Fruit fly (Drosophila melanogaster) whole organism, embryonic: Measurements from ENCODE around the gene CG7512.
A peak's percentile ranks its signal among the peaks of the same experiment; 100 is the strongest.

Source experiments
- Atf3 ChIP-seq: fragments of 200-800 bp; sonication (Bioruptor generic); optimal IDR thresholded peaks from 3 replicates; lab custom pipeline; 2016; ENCODE audit warnings: missing biosample characterization, missing genetic modification characterization
- CG10979 ChIP-seq: fragments of 200-800 bp; sonication (Bioruptor generic); optimal IDR thresholded peaks from 2 replicates; lab custom pipeline; 2018; ENCODE audit warnings: missing biosample characterization, mild to moderate bottlenecking, missing genetic modification characterization, moderate library complexity
- CG12104 ChIP-seq: fragments of 200-800 bp; sonication (Bioruptor generic); optimal IDR thresholded peaks from 3 replicates; lab custom pipeline; 2016; ENCODE audit warnings: missing biosample characterization, missing genetic modification characterization
- CG13894 ChIP-seq: fragments of 200-800 bp; sonication (Bioruptor generic); optimal IDR thresholded peaks from 3 replicates; lab custom pipeline; 2018; ENCODE audit warnings: missing biosample characterization, mild to moderate bottlenecking, missing genetic modification characterization, moderate library complexity
- CG14014 ChIP-seq: fragments of 200-800 bp; sonication (Bioruptor generic); IDR thresholded peaks from 2 replicates; pipeline ENCODE4 v1.3.6; 2022; ENCODE audit warnings: missing biosample characterization, missing genetic modification characterization
- CG1792 ChIP-seq: fragments of 200-800 bp; sonication (Bioruptor generic); optimal IDR thresholded peaks from 2 replicates; lab custom pipeline; 2016; ENCODE audit warnings: missing biosample characterization, missing genetic modification characterization
- CG2678 ChIP-seq: fragments of 200-800 bp; sonication (Bioruptor generic); optimal IDR thresholded peaks from 3 replicates; lab custom pipeline; 2019; ENCODE audit warnings: missing biosample characterization, mild to moderate bottlenecking, missing genetic modification characterization, moderate library complexity
- CG30020 ChIP-seq: fragments of 200-800 bp; optimal IDR thresholded peaks from 2 replicates; lab custom pipeline; 2019; ENCODE audit warnings: missing biosample characterization, mild to moderate bottlenecking, missing genetic modification characterization, moderate library complexity
- CG33557 ChIP-seq: fragments of 200-800 bp; sonication (Bioruptor generic); optimal IDR thresholded peaks from 2 replicates; lab custom pipeline; 2019; ENCODE audit warnings: missing biosample characterization, mild to moderate bottlenecking, missing genetic modification characterization, moderate library complexity
- CG8281 ChIP-seq: fragments of 200-800 bp; sonication (Bioruptor generic); optimal IDR thresholded peaks from 2 replicates; lab custom pipeline; 2018; ENCODE audit warnings: missing biosample characterization, mild to moderate bottlenecking, missing genetic modification characterization, moderate library complexity
- CG8765 ChIP-seq: fragments of 200-800 bp; sonication (Bioruptor generic); IDR thresholded peaks from 2 replicates; pipeline ENCODE4 v1.3.6; 2022; ENCODE audit warnings: missing biosample characterization, missing genetic modification characterization
- CG9876 ChIP-seq: fragments of 200-800 bp; sonication (Bioruptor generic); optimal IDR thresholded peaks from 2 replicates; lab custom pipeline; 2016; ENCODE audit warnings: missing biosample characterization, missing genetic modification characterization
- Camta ChIP-seq: fragments of 200-800 bp; sonication (Bioruptor generic); optimal IDR thresholded peaks from 2 replicates; lab custom pipeline; 2016; ENCODE audit warnings: missing biosample characterization, missing genetic modification characterization
- Chrac-16 ChIP-seq: fragments of 200-800 bp; sonication (Bioruptor generic); optimal IDR thresholded peaks from 3 replicates; lab custom pipeline; 2016; ENCODE audit warnings: missing biosample characterization, missing genetic modification characterization
- Dll ChIP-seq: fragments of 200-800 bp; sonication (Bioruptor generic); IDR thresholded peaks from 4 replicates; pipeline ENCODE4 v1.3.6; 2022; ENCODE audit warnings: missing biosample characterization, missing genetic modification characterization; ENCODE audit not compliant: partially characterized antibody
- Dref ChIP-seq: fragments of 200-800 bp; sonication (Bioruptor generic); IDR thresholded peaks from 2 replicates; pipeline ENCODE4 v1.3.6; 2022; ENCODE audit warnings: missing biosample characterization, missing genetic modification characterization
- Gug ChIP-seq: fragments of 200-800 bp; sonication (Bioruptor generic); IDR thresholded peaks from 4 replicates; pipeline ENCODE4 v1.3.6; 2022; ENCODE audit warnings: missing biosample characterization, missing genetic modification characterization
- HLH3B ChIP-seq: fragments of 200-800 bp; sonication (Bioruptor generic); IDR thresholded peaks from 2 replicates; pipeline ENCODE4 v1.3.6; 2022; ENCODE audit warnings: missing biosample characterization, missing genetic modification characterization
- HLH54F ChIP-seq: fragments of 200-800 bp; sonication (Bioruptor generic); optimal IDR thresholded peaks from 3 replicates; lab custom pipeline; 2016; ENCODE audit warnings: missing biosample characterization, missing genetic modification characterization
- HmgZ ChIP-seq: fragments of 200-800 bp; sonication (Bioruptor generic); optimal IDR thresholded peaks from 2 replicates; lab custom pipeline; 2018; ENCODE audit warnings: missing biosample characterization, mild to moderate bottlenecking, missing genetic modification characterization
- Lim3 ChIP-seq: fragments of 200-800 bp; sonication (Bioruptor generic); IDR thresholded peaks from 2 replicates; pipeline ENCODE4 v1.3.6; 2022; ENCODE audit warnings: missing biosample characterization, missing genetic modification characterization
- NC2β ChIP-seq: fragments of 200-800 bp; sonication (Bioruptor generic); optimal IDR thresholded peaks from 2 replicates; lab custom pipeline; 2016; ENCODE audit warnings: missing biosample characterization, missing genetic modification characterization
- Oaz ChIP-seq: fragments of 200-800 bp; sonication (Bioruptor generic); IDR thresholded peaks from 2 replicates; pipeline ENCODE4 v1.3.6; 2022; ENCODE audit warnings: missing biosample characterization, missing genetic modification characterization
- Oli ChIP-seq: fragments of 200-800 bp; sonication (Bioruptor generic); optimal IDR thresholded peaks from 2 replicates; lab custom pipeline; 2018; ENCODE audit warnings: missing biosample characterization, mild to moderate bottlenecking, missing genetic modification characterization, moderate library complexity
- Ptx1 ChIP-seq: fragments of 200-800 bp; sonication (Bioruptor generic); IDR thresholded peaks from 2 replicates; pipeline ENCODE4 v1.3.6; 2022; ENCODE audit warnings: missing biosample characterization, missing genetic modification characterization
- Ravus ChIP-seq: fragments of 200-800 bp; sonication (Bioruptor generic); IDR thresholded peaks from 2 replicates; pipeline ENCODE4 v1.3.6; 2022; ENCODE audit warnings: missing biosample characterization, missing genetic modification characterization
- ab ChIP-seq: fragments of 200-800 bp; sonication (Bioruptor generic); optimal IDR thresholded peaks from 2 replicates; lab custom pipeline; 2016; ENCODE audit warnings: missing biosample characterization, missing genetic modification characterization
- bigmax ChIP-seq: fragments of 200-800 bp; sonication (Bioruptor generic); optimal IDR thresholded peaks from 2 replicates; lab custom pipeline; 2018; ENCODE audit warnings: missing biosample characterization, mild to moderate bottlenecking, missing genetic modification characterization
- br ChIP-seq: fragments of >200 bp; optimal IDR thresholded peaks from 2 replicates; lab custom pipeline; 2017
- btn ChIP-seq: fragments of 200-800 bp; sonication (Bioruptor generic); optimal IDR thresholded peaks from 2 replicates; lab custom pipeline; 2016; ENCODE audit warnings: missing biosample characterization, missing genetic modification characterization
- chm ChIP-seq: fragments of 200-800 bp; sonication (Bioruptor generic); IDR thresholded peaks from 2 replicates; pipeline ENCODE4 v1.3.6; 2022; ENCODE audit warnings: missing biosample characterization, missing genetic modification characterization
- crol ChIP-seq: fragments of 200-800 bp; sonication (Bioruptor generic); IDR thresholded peaks from 2 replicates; pipeline ENCODE4 v1.3.6; 2022; ENCODE audit warnings: missing biosample characterization, missing genetic modification characterization
- dmrt99B ChIP-seq: fragments of 200-800 bp; sonication (Bioruptor generic); optimal IDR thresholded peaks from 2 replicates; lab custom pipeline; 2018; ENCODE audit warnings: missing biosample characterization, mild to moderate bottlenecking, missing genetic modification characterization, moderate library complexity
- dysf ChIP-seq: fragments of 200-800 bp; sonication (Bioruptor generic); IDR thresholded peaks from 3 replicates; pipeline ENCODE4 v1.3.6; 2022; ENCODE audit warnings: missing biosample characterization, missing genetic modification characterization
- eyg ChIP-seq: fragments of 200-800 bp; sonication (Bioruptor generic); optimal IDR thresholded peaks from 3 replicates; lab custom pipeline; 2016; ENCODE audit warnings: missing biosample characterization, missing genetic modification characterization
- gsb-n ChIP-seq: fragments of 200-800 bp; sonication (Bioruptor generic); optimal IDR thresholded peaks from 3 replicates; lab custom pipeline; 2018; ENCODE audit warnings: missing biosample characterization, mild to moderate bottlenecking, missing genetic modification characterization
- h ChIP-seq: fragments of >200 bp; optimal IDR thresholded peaks from 2 replicates; lab custom pipeline; 2017
- hth ChIP-seq: fragments of >200 bp; optimal IDR thresholded peaks from 2 replicates; lab custom pipeline; 2017; ENCODE audit warnings: inconsistent platforms
- ind ChIP-seq: fragments of 200-800 bp; sonication (Bioruptor generic); optimal IDR thresholded peaks from 3 replicates; lab custom pipeline; 2016; ENCODE audit warnings: missing biosample characterization, missing genetic modification characterization
- kni ChIP-seq: fragments of 200-800 bp; sonication (Bioruptor generic); optimal IDR thresholded peaks from 3 replicates; lab custom pipeline; 2017; ENCODE audit warnings: mild to moderate bottlenecking, missing biosample characterization, missing genetic modification reagents, missing genetic modification characterization
- mirr ChIP-seq: fragments of 200-800 bp; sonication (Bioruptor generic); optimal IDR thresholded peaks from 3 replicates; lab custom pipeline; 2018; ENCODE audit warnings: missing biosample characterization, mild to moderate bottlenecking, missing genetic modification characterization
- pan ChIP-seq, 4 experiments: fragments of >200 bp in 3 of 4; fragments of 200-800 bp in 1 of 4; sonication (Bioruptor generic) in 1 of 4; optimal IDR thresholded peaks in 3 of 4; IDR thresholded peaks in 1 of 4; 2 replicates each; pipeline versions ENCODE4 v1.3.6 to Lab custom; 2017 to 2022; ENCODE audit warnings: missing biosample characterization in 2 of 4, missing genetic modification characterization in 2 of 4, mixed read lengths in 1 of 4
- phol ChIP-seq: fragments of 200-800 bp; sonication (Bioruptor generic); optimal IDR thresholded peaks from 3 replicates; lab custom pipeline; 2018; ENCODE audit warnings: missing biosample characterization, mild to moderate bottlenecking, missing genetic modification characterization, moderate library complexity
- psq ChIP-seq: fragments of 200-800 bp; sonication (Bioruptor generic); optimal IDR thresholded peaks from 2 replicates; lab custom pipeline; 2017; ENCODE audit warnings: missing biosample characterization, missing genetic modification characterization
- ranshi ChIP-seq: fragments of 200-800 bp; sonication (Bioruptor generic); IDR thresholded peaks from 2 replicates; pipeline ENCODE4 v1.3.6; 2022; ENCODE audit warnings: missing biosample characterization, missing genetic modification characterization
- ro ChIP-seq: fragments of 200-800 bp; sonication (Bioruptor generic); IDR thresholded peaks from 2 replicates; pipeline ENCODE4 v1.3.6; 2022; ENCODE audit warnings: missing biosample characterization, missing genetic modification characterization
- salm ChIP-seq: fragments of 200-800 bp; sonication (Bioruptor generic); optimal IDR thresholded peaks from 2 replicates; lab custom pipeline; 2018; ENCODE audit warnings: missing biosample characterization, mild to moderate bottlenecking, missing genetic modification characterization
- slp2 ChIP-seq: fragments of 200-800 bp; sonication (Bioruptor generic); optimal IDR thresholded peaks from 2 replicates; lab custom pipeline; 2016; ENCODE audit warnings: missing biosample characterization, missing genetic modification characterization
- stc ChIP-seq: fragments of 200-800 bp; sonication (Bioruptor generic); IDR thresholded peaks from 2 replicates; pipeline ENCODE4 v1.3.6; 2022; ENCODE audit warnings: missing biosample characterization, missing genetic modification characterization
- tap ChIP-seq: fragments of 200-800 bp; optimal IDR thresholded peaks from 3 replicates; lab custom pipeline; 2019; ENCODE audit warnings: missing biosample characterization, mild to moderate bottlenecking, missing genetic modification characterization, moderate library complexity
- ttk ChIP-seq: fragments of 200-800 bp; sonication (Bioruptor generic); IDR thresholded peaks from 2 replicates; pipeline ENCODE4 v2.1.2; 2022; ENCODE audit warnings: missing biosample characterization, missing genetic modification characterization
- vvl ChIP-seq: fragments of 200-800 bp; sonication (Bioruptor generic); IDR thresholded peaks from 2 replicates; pipeline ENCODE4 v1.3.6; 2022; ENCODE audit warnings: missing biosample characterization, missing genetic modification characterization

CG7512 gene

DNA sequence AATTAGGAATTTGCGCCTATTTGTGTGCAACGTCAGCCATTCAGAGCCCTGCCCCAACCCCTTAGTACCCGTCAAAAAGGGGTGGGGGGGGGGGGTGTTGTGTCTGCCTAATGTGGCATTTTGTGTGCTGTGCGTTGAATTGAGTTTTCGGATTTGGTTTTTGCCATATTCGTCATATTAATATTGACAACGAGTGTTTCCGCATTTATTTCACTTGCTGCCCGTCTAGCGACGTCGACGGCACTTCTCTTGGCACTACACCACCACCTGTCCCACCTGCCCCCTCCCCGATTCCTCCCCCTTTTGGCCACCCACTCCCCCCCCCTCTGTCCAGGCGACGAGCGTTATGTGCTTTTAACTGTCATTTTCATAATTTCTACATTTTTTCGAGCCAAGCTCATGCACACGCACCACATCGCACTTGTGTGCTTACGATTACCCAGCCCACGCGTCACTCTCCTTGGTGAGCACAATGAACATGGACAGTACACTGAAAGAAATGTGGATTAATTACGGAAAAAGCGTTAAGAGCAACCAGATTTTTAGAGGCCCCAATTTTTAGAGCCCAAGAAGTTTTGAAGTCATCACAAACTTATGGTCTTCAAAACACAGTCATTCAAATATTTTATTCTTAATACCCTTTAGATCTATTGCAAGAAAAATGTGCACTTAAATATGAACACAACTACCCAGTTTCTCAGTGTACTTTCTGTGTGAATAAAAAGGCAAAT is 2.0 kb downstream of the CG7512 start (continued):
- TF ChIP-seq ab (GFP tag; lab: Kevin White, UChicago) = no peak
- TF ChIP-seq Atf3 = no peak
- TF ChIP-seq Oaz (GFP tag; lab: Robert Waterston, UW) = no peak
- no peak for TF ChIP-seq bigmax (GFP tag; lab: Kevin White, UChicago)
- no peak for TF ChIP-seq CG9876 (GFP tag; lab: Kevin White, UChicago)
- no peak for TF ChIP-seq Gug (GFP tag; lab: Robert Waterston, UW)
- TF ChIP-seq ind (GFP tag; lab: Kevin White, UChicago) = no peak
- TF ChIP-seq CG8765 (GFP tag; lab: Robert Waterston, UW) = no peak
- no peak for TF ChIP-seq psq (GFP tag; lab: Kevin White, UChicago)
- TF ChIP-seq dysf (GFP tag; lab: Robert Waterston, UW) = no peak
- TF ChIP-seq CG2678 = peak; percentile 6
- TF ChIP-seq btn (GFP tag; lab: Kevin White, UChicago) = no peak
- TF ChIP-seq eyg (GFP tag; lab: Kevin White, UChicago) = no peak
- TF ChIP-seq pan (optimal IDR thresholded peaks at IDR 0.05; lab: Kevin White, UChicago) = no peak
- TF ChIP-seq pan (GFP tag; optimal IDR thresholded peaks at IDR 0.05 in 1 of 2, IDR thresholded peaks at IDR 0.05 in 1 of 2) = no peak
- no peak for TF ChIP-seq ro (GFP tag; lab: Robert Waterston, UW)
- TF ChIP-seq CG13894 (tag; lab: Kevin White, UChicago) = no peak
- no peak for TF ChIP-seq ranshi (GFP tag; lab: Robert Waterston, UW)
- no peak for TF ChIP-seq CG33557 (GFP tag; lab: Kevin White, UChicago)
- TF ChIP-seq mirr (GFP tag; lab: Kevin White, UChicago) = no peak
- peak; percentile 50; the same call in 1 of the 2 replicates for TF ChIP-seq crol (GFP tag; lab: Robert Waterston, UW)
- TF ChIP-seq CG1792 (GFP tag; lab: Kevin White, UChicago) = no peak
- TF ChIP-seq CG30020 (tag; lab: Kevin White, UChicago) = no peak
- no peak for TF ChIP-seq CG14014
- TF ChIP-seq Lim3 (GFP tag; lab: Robert Waterston, UW) = no peak
- TF ChIP-seq phol (tag; lab: Kevin White, UChicago) = peak; percentile 13
- no peak for TF ChIP-seq HmgZ
- TF ChIP-seq HLH54F (GFP tag; lab: Kevin White, UChicago) = no peak
- TF ChIP-seq dmrt99B = peak; percentile 22
- TF ChIP-seq Ptx1 (GFP tag; lab: Robert Waterston, UW) = no peak
- TF ChIP-seq vvl (GFP tag; lab: Robert Waterston, UW) = no peak
- no peak for TF ChIP-seq slp2 (GFP tag; lab: Kevin White, UChicago)
- TF ChIP-seq stc = no peak
- TF ChIP-seq Dref = no peak
- TF ChIP-seq CG10979 (tag; lab: Kevin White, UChicago) = peak; percentile 13
- no peak for TF ChIP-seq Ravus (GFP tag; lab: Robert Waterston, UW)
- no peak for TF ChIP-seq Dll (GFP tag; lab: Robert Waterston, UW)
- no peak for TF ChIP-seq ttk
- TF ChIP-seq Chrac-16 (GFP tag; lab: Kevin White, UChicago) = no peak
- no peak for TF ChIP-seq HLH3B
- TF ChIP-seq hth (lab: Kevin White, UChicago) = no peak
- TF ChIP-seq h = no peak
- TF ChIP-seq tap (tag; lab: Kevin White, UChicago) = no peak
- TF ChIP-seq NC2β (GFP tag; lab: Kevin White, UChicago) = no peak
- TF ChIP-seq kni (GFP tag; lab: Kevin White, UChicago) = peak; percentile 78
- no peak for TF ChIP-seq Oli (tag; lab: Kevin White, UChicago)
- TF ChIP-seq br = no peak
- no peak for TF ChIP-seq CG8281 (tag; lab: Kevin White, UChicago)
- no peak for TF ChIP-seq gsb-n (tag; lab: Kevin White, UChicago)
- TF ChIP-seq CG12104 (GFP tag; lab: Kevin White, UChicago) = no peak
- no peak for TF ChIP-seq salm
- TF ChIP-seq Camta (GFP tag; lab: Kevin White, UChicago) = no peak
- no peak for TF ChIP-seq chm (GFP tag; lab: Robert Waterston, UW)
